Fruit fly (Drosophila melanogaster) whole organism, prepupa: ENCODE results near the gene Dhc1.

Experiments
- CG16779 ChIP-seq: fragments of 200-800 bp; sonication (Bioruptor generic); optimal IDR thresholded peaks from 3 replicates; lab custom pipeline; 2017; ENCODE audit warnings: missing biosample characterization, mild to moderate bottlenecking, missing genetic modification characterization
- CG8319 ChIP-seq: fragments of 200-800 bp; sonication (Bioruptor generic); optimal IDR thresholded peaks from 3 replicates; lab custom pipeline; 2016; ENCODE audit warnings: missing biosample characterization, missing genetic modification characterization
- Gug ChIP-seq: fragments of 200-800 bp; sonication (Bioruptor generic); IDR thresholded peaks from 2 replicates; pipeline ENCODE4 v1.3.6; 2022; ENCODE audit warnings: missing biosample characterization, missing genetic modification characterization
- Sox14 ChIP-seq: fragments of 200-800 bp; sonication (Bioruptor generic); optimal IDR thresholded peaks from 3 replicates; lab custom pipeline; 2016; ENCODE audit warnings: missing biosample characterization, missing genetic modification characterization
- acj6 ChIP-seq: fragments of 200-800 bp; sonication (Bioruptor generic); optimal IDR thresholded peaks from 3 replicates; lab custom pipeline; 2016; ENCODE audit warnings: missing biosample characterization, missing genetic modification characterization
- fd59A ChIP-seq: fragments of 200-800 bp; sonication (Bioruptor generic); optimal IDR thresholded peaks from 2 replicates; lab custom pipeline; 2017; ENCODE audit warnings: missing biosample characterization, mild to moderate bottlenecking, missing genetic modification characterization, missing genetic modification reagents
- topi ChIP-seq: fragments of 200-800 bp; sonication (Bioruptor generic); optimal IDR thresholded peaks from 3 replicates; lab custom pipeline; 2016; ENCODE audit warnings: missing biosample characterization, missing genetic modification characterization

- peak; percentile 23 for TF ChIP-seq topi (GFP tag; lab: Kevin White, UChicago)
- TF ChIP-seq Gug (GFP tag; lab: Robert Waterston, UW) = no peak
- no peak for TF ChIP-seq acj6 (GFP tag; lab: Kevin White, UChicago)
- no peak for TF ChIP-seq CG8319 (GFP tag; lab: Kevin White, UChicago)
- TF ChIP-seq Sox14 (GFP tag; lab: Kevin White, UChicago) = no peak
- no peak for TF ChIP-seq fd59A (GFP tag; lab: Kevin White, UChicago)
- no peak for TF ChIP-seq CG16779 (tag; lab: Kevin White, UChicago)
These were observed 62.2 kb downstream of the Dhc1 start for dm6 chr3R:9612217-9612616.
